Worm (Caenorhabditis elegans): ENCODE measurements around the gene ets-7.

DNA sequence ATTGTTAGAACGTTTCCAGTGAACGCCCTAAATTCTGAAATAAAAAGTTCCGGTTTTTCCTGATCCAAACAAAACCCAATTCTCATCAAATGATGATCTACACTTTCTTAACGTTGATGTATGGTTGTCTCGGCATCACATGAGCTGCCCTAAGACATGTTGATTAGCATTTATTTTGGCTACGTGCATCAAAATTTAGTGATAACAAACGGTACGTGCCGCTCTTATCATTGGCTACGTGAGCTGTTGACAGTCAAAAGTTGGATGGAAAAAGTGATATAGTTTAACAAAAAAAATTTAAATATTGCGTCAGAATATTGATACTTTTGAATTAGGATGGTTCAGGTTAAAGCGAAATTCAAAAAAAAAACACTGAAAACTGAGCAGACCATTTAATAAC lies 10.6 kb downstream of the ets-7 start:
- TF ChIP-seq T20F7.1 (GFP tag; optimal IDR thresholded peaks at IDR 0.05) (no peak), skn-1 (tag; optimal IDR thresholded peaks at IDR 0.05) (no peak), nhr-77 (tag; optimal IDR thresholded peaks at IDR 0.05) (no peak), unc-62 (GFP tag; optimal IDR thresholded peaks at IDR 0.05 in 1 of 2) (no peak), unc-62 (tag; optimal IDR thresholded peaks at IDR 0.05) (no peak), lsy-2 (tag; optimal IDR thresholded peaks at IDR 0.05) (no peak), egl-43 (GFP tag; IDR thresholded peaks at IDR 0.05) (no peak), zag-1 (tag; optimal IDR thresholded peaks at IDR 0.05) (no peak), fkh-10 (GFP tag; optimal IDR thresholded peaks at IDR 0.05) (no peak), ztf-11 (tag; optimal IDR thresholded peaks at IDR 0.05) (no peak), mdl-1 (tag; optimal IDR thresholded peaks at IDR 0.05) (no peak), egl-27 (tag; optimal IDR thresholded peaks at IDR 0.05) (no peak), dve-1 (tag; optimal IDR thresholded peaks at IDR 0.05; ENCODE audit: insufficient read depth) (no peak)
